Worm (Caenorhabditis elegans): ENCODE measurements around the gene Y48G9A.7.

DNA sequence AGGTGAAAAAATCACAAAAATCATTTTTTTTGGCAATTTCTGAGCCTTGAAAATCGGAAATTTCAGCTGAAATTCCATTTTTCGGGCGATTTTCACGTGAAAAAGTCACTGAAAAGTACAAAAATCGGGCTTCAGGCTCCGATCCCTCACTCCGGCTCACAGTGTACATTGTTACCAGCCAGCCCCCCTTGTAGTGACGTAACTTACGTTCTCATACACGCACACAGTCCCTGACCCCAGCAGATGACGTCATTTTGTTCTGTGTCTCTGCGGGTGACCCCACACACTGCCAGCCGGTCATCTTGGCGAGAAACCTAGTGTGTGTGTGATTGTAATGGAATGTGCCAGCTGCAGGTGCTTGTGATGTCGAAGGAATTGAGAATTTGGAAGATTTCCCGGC is 48.8 kb downstream of the Y48G9A.7 start:
- TF ChIP-seq ceh-28 (tag; optimal IDR thresholded peaks at IDR 0.05) (no peak), nhr-12 (tag; optimal IDR thresholded peaks at IDR 0.05) (no peak), nhr-67 (tag; optimal IDR thresholded peaks at IDR 0.05) (no peak), pqm-1 (tag; optimal IDR thresholded peaks at IDR 0.05) (no peak), ztf-11 (tag; optimal IDR thresholded peaks at IDR 0.05) (no peak), ZK546.5 (tag; optimal IDR thresholded peaks at IDR 0.05) (no peak), nhr-28 (tag; optimal IDR thresholded peaks at IDR 0.05) (no peak), mdl-1 (tag; optimal IDR thresholded peaks at IDR 0.05) (no peak), egl-27 (tag; optimal IDR thresholded peaks at IDR 0.05) (no peak), ceh-16 (tag; optimal IDR thresholded peaks at IDR 0.05) (no peak), nhr-77 (tag; optimal IDR thresholded peaks at IDR 0.05) (no peak), skn-1 (tag; optimal IDR thresholded peaks at IDR 0.05) (no peak)

All from whole organism, L3 larva.